Worm (Caenorhabditis elegans) whole organism, young adult: ENCODE data around the gene Y44A6D.1.

Source experiments
- B0019.2 ChIP-seq: fragments of 200-800 bp; sonication (Bioruptor generic); conservative IDR thresholded peaks from 2 replicates; pipeline ENCODE4 v1.3.6; 2022; ENCODE audit warnings: missing genetic modification reagents, missing genetic modification characterization, missing compliant biosample characterization
- B0261.1 ChIP-seq: sonication (generic microtip); optimal IDR thresholded peaks from 2 replicates; lab custom pipeline; 2016; ENCODE audit warnings: mild to moderate bottlenecking, missing genetic modification characterization, moderate library complexity, missing compliant biosample characterization
- B0336.3 ChIP-seq: fragments of 200-800 bp; sonication (Bioruptor generic); IDR thresholded peaks from 2 replicates; pipeline ENCODE4 v1.3.6; 2022; ENCODE audit warnings: missing genetic modification characterization, missing compliant biosample characterization
- C06A6.2 ChIP-seq: fragments of 200-800 bp; sonication (Bioruptor generic); conservative IDR thresholded peaks from 2 replicates; pipeline ENCODE4 v1.3.6; 2022; ENCODE audit warnings: missing genetic modification characterization, missing compliant biosample characterization
- D2030.7 ChIP-seq: fragments of 200-800 bp; sonication (Bioruptor generic); IDR thresholded peaks from 2 replicates; pipeline ENCODE4 v1.3.6; 2022; ENCODE audit warnings: missing genetic modification reagents, missing genetic modification characterization, missing compliant biosample characterization
- F22D6.2 ChIP-seq: sonication (generic microtip); optimal IDR thresholded peaks from 2 replicates; lab custom pipeline; 2016; ENCODE audit warnings: mild to moderate bottlenecking, missing genetic modification characterization, missing compliant biosample characterization
- F23B12.7 ChIP-seq: sonication (generic microtip); optimal IDR thresholded peaks from 2 replicates; lab custom pipeline; 2017; ENCODE audit warnings: missing genetic modification characterization, mild to moderate bottlenecking, missing compliant biosample characterization, antibody characterized with exemption, moderate library complexity; ENCODE audit not compliant: insufficient read depth
- F37B4.10 ChIP-seq: fragments of 200-800 bp; sonication (Bioruptor generic); IDR thresholded peaks from 2 replicates; pipeline ENCODE4 v1.3.6; 2022; ENCODE audit warnings: missing genetic modification characterization, missing compliant biosample characterization
- F49E8.2 ChIP-seq: sonication (generic microtip); optimal IDR thresholded peaks from 3 replicates; lab custom pipeline; 2017; ENCODE audit warnings: missing genetic modification characterization, mild to moderate bottlenecking, missing compliant biosample characterization, antibody characterized with exemption, moderate library complexity; ENCODE audit not compliant: insufficient read depth
- F55B11.4 ChIP-seq: sonication (generic microtip); optimal IDR thresholded peaks from 2 replicates; lab custom pipeline; 2016; ENCODE audit warnings: missing compliant biosample characterization, missing genetic modification characterization, borderline replicate concordance; ENCODE audit not compliant: insufficient read depth
- F57C9.4 ChIP-seq: sonication (generic microtip); optimal IDR thresholded peaks from 2 replicates; lab custom pipeline; 2017; ENCODE audit warnings: mild to moderate bottlenecking, missing genetic modification characterization, missing compliant biosample characterization
- T26A5.8 ChIP-seq: sonication (generic microtip); optimal IDR thresholded peaks from 2 replicates; lab custom pipeline; 2016; ENCODE audit warnings: missing genetic modification characterization, missing compliant biosample characterization
- Y56A3A.18 ChIP-seq: fragments of 200-800 bp; sonication (Bioruptor generic); IDR thresholded peaks from 2 replicates; pipeline ENCODE4 v1.3.6; 2022; ENCODE audit warnings: missing genetic modification reagents, missing genetic modification characterization, missing compliant biosample characterization
- Y79H2A.3 ChIP-seq: fragments of 200-800 bp; sonication (Bioruptor generic); conservative IDR thresholded peaks from 2 replicates; pipeline ENCODE4 v1.3.6; 2022; ENCODE audit warnings: missing genetic modification reagents, missing genetic modification characterization, missing compliant biosample characterization
- akir-1 ChIP-seq: fragments of 200-800 bp; sonication (Bioruptor generic); optimal IDR thresholded peaks from 2 replicates; lab custom pipeline; 2018; ENCODE audit warnings: mild to moderate bottlenecking, missing genetic modification characterization, moderate library complexity, missing compliant biosample characterization
- ama-1 ChIP-seq, 3 experiments: fragments of 150-350 bp in 1 of 3; sonication (generic microtip) in 2 of 3; optimal IDR thresholded peaks; 2 replicates each; lab custom pipeline; 2014 to 2018; ENCODE audit warnings: missing biosample characterization in 2 of 3, missing genetic modification characterization in 2 of 3, missing genetic modification reagents in 2 of 3
- aptf-3 ChIP-seq: fragments of 200-800 bp; sonication (Bioruptor generic); IDR thresholded peaks from 2 replicates; pipeline ENCODE4 v1.3.6; 2022; ENCODE audit warnings: missing genetic modification characterization, missing compliant biosample characterization
- bed-1 ChIP-seq: fragments of 200-800 bp; sonication (Bioruptor generic); IDR thresholded peaks from 2 replicates; pipeline ENCODE4 v1.3.6; 2022; ENCODE audit warnings: missing genetic modification reagents, missing genetic modification characterization, missing compliant biosample characterization
- bed-2 ChIP-seq: fragments of 200-800 bp; sonication (Bioruptor generic); IDR thresholded peaks from 2 replicates; pipeline ENCODE4 v1.3.6; 2022; ENCODE audit warnings: missing genetic modification reagents, missing genetic modification characterization, missing compliant biosample characterization
- cebp-1 ChIP-seq, 2 experiments: fragments of 200-800 bp in 1 of 2; sonication (Bioruptor generic) in 1 of 2; sonication (generic microtip) in 1 of 2; IDR thresholded peaks in 1 of 2; optimal IDR thresholded peaks in 1 of 2; 2 replicates each; pipeline versions ENCODE4 v1.3.6 to Lab custom; 2017 to 2022; ENCODE audit warnings: missing compliant biosample characterization in 2 of 2, missing genetic modification characterization in 2 of 2, mild to moderate bottlenecking in 1 of 2, missing genetic modification reagents in 1 of 2, moderate library complexity in 1 of 2
- ceh-40 ChIP-seq: fragments of 200-800 bp; sonication (Bioruptor generic); IDR thresholded peaks from 2 replicates; pipeline ENCODE4 v1.3.6; 2022; ENCODE audit warnings: missing genetic modification characterization, missing compliant biosample characterization
- ceh-79 ChIP-seq: sonication (generic microtip); optimal IDR thresholded peaks from 2 replicates; lab custom pipeline; 2017; ENCODE audit warnings: mild to moderate bottlenecking, missing genetic modification characterization, missing compliant biosample characterization
- die-1 ChIP-seq: sonication (generic microtip); optimal IDR thresholded peaks from 2 replicates; lab custom pipeline; 2016; ENCODE audit warnings: missing genotype, mild to moderate bottlenecking, missing genetic modification characterization, missing compliant biosample characterization
- dpl-1 ChIP-seq: fragments of 150-350 bp; optimal IDR thresholded peaks from 2 replicates; lab custom pipeline; 2014; ENCODE audit warnings: missing biosample characterization, missing genetic modification reagents, missing genetic modification characterization
- egl-44 ChIP-seq: fragments of 200-800 bp; sonication (Bioruptor generic); IDR thresholded peaks from 2 replicates; pipeline ENCODE4 v1.3.6; 2022; ENCODE audit warnings: missing genetic modification reagents, missing genetic modification characterization, missing compliant biosample characterization
- ets-4 ChIP-seq: fragments of 200-800 bp; sonication (Bioruptor generic); optimal IDR thresholded peaks from 2 replicates; lab custom pipeline; 2018; ENCODE audit warnings: mild to moderate bottlenecking, missing genetic modification characterization, missing compliant biosample characterization
- fkh-3 ChIP-seq: sonication (generic microtip); optimal IDR thresholded peaks from 2 replicates; lab custom pipeline; 2016; ENCODE audit warnings: mild to moderate bottlenecking, missing genetic modification characterization, missing compliant biosample characterization
- him-1 ChIP-seq: sonication (generic microtip); optimal IDR thresholded peaks from 2 replicates; lab custom pipeline; 2016; ENCODE audit warnings: missing genotype, missing genetic modification reagents, missing genetic modification characterization, missing compliant biosample characterization
- hmg-1.2 ChIP-seq: fragments of 200-800 bp; sonication (Bioruptor generic); IDR thresholded peaks from 2 replicates; pipeline ENCODE4 v1.3.6; 2022; ENCODE audit warnings: missing genetic modification reagents, missing genetic modification characterization, missing compliant biosample characterization
- hmg-20 ChIP-seq: fragments of 200-800 bp; sonication (Bioruptor generic); IDR thresholded peaks from 2 replicates; pipeline ENCODE4 v1.3.6; 2022; ENCODE audit warnings: missing genetic modification reagents, missing genetic modification characterization, missing compliant biosample characterization
- lin-26 ChIP-seq: fragments of 200-800 bp; sonication (Bioruptor generic); IDR thresholded peaks from 2 replicates; pipeline ENCODE4 v1.3.6; 2022; ENCODE audit warnings: missing genetic modification reagents, missing genetic modification characterization, missing compliant biosample characterization
- lin-54 ChIP-seq: fragments of 200-800 bp; sonication (Bioruptor generic); optimal IDR thresholded peaks from 2 replicates; lab custom pipeline; 2018; ENCODE audit warnings: mild to moderate bottlenecking, missing genetic modification characterization, missing compliant biosample characterization
- madf-10 ChIP-seq: sonication (generic microtip); optimal IDR thresholded peaks from 2 replicates; lab custom pipeline; 2016; ENCODE audit warnings: mild to moderate bottlenecking, missing genetic modification characterization, missing compliant biosample characterization
- madf-6 ChIP-seq: fragments of 200-800 bp; sonication (Bioruptor generic); IDR thresholded peaks from 2 replicates; pipeline ENCODE4 v1.3.6; 2022; ENCODE audit warnings: missing genetic modification reagents, missing genetic modification characterization, missing compliant biosample characterization
- madf-8 ChIP-seq: fragments of 200-800 bp; sonication (Bioruptor generic); conservative IDR thresholded peaks from 2 replicates; pipeline ENCODE4 v1.3.6; 2022; ENCODE audit warnings: missing genetic modification reagents, missing genetic modification characterization, missing compliant biosample characterization
- mxl-1 ChIP-seq: sonication (generic microtip); optimal IDR thresholded peaks from 2 replicates; lab custom pipeline; 2016; ENCODE audit warnings: missing genetic modification characterization, missing compliant biosample characterization
- repo-1 ChIP-seq: sonication (generic microtip); optimal IDR thresholded peaks from 2 replicates; lab custom pipeline; 2017; ENCODE audit warnings: mild to moderate bottlenecking, missing genetic modification characterization, missing compliant biosample characterization
- rpc-1 ChIP-seq, 2 experiments: fragments of 150-350 bp in 1 of 2; sonication (generic microtip) in 1 of 2; optimal IDR thresholded peaks; 2 replicates each; lab custom pipeline; 2014 to 2018; ENCODE audit warnings: missing biosample characterization in 1 of 2, missing genetic modification characterization in 1 of 2, missing genetic modification reagents in 1 of 2, missing genotype in 1 of 2
- snpc-4 ChIP-seq, 5 experiments: fragments of 150-350 bp in 1 of 5; sonication (generic microtip) in 4 of 5; optimal IDR thresholded peaks; 2 replicates each; lab custom pipeline; 2014 to 2018; ENCODE audit warnings: missing genetic modification characterization in 5 of 5, missing biosample characterization in 3 of 5, antibody characterized with exemption in 2 of 5, mild to moderate bottlenecking in 2 of 5, missing compliant biosample characterization in 2 of 5, missing genotype in 2 of 5, moderate library complexity in 2 of 5, missing genetic modification reagents in 1 of 5
- zfh-2 ChIP-seq: fragments of 200-800 bp; sonication (Bioruptor generic); conservative IDR thresholded peaks from 2 replicates; pipeline ENCODE4 v1.3.6; 2022; ENCODE audit warnings: missing genetic modification reagents, missing genetic modification characterization, missing compliant biosample characterization
- zim-3 ChIP-seq: sonication (generic microtip); optimal IDR thresholded peaks from 2 replicates; lab custom pipeline; 2017; ENCODE audit warnings: mild to moderate bottlenecking, missing genetic modification characterization, moderate library complexity, missing compliant biosample characterization
- ztf-18 ChIP-seq: sonication (generic microtip); optimal IDR thresholded peaks from 2 replicates; lab custom pipeline; 2016; ENCODE audit warnings: missing genotype, mild to moderate bottlenecking, missing genetic modification characterization, missing compliant biosample characterization
- ztf-22 ChIP-seq: fragments of 200-800 bp; sonication (Bioruptor generic); optimal IDR thresholded peaks from 2 replicates; lab custom pipeline; 2018; ENCODE audit warnings: mild to moderate bottlenecking, missing genetic modification characterization, moderate library complexity, missing compliant biosample characterization

Gene Y44A6D.1

ce11 chrV:20778257-20778697 is 11.6 kb downstream of the Y44A6D.1 start (continued):
- TF ChIP-seq Y56A3A.18 (GFP tag; lab: Robert Waterston, UW): peak; percentile 64; the same call in 1 of the 2 replicates
- TF ChIP-seq T26A5.8 (tag; lab: Kevin White, UChicago): no peak
- TF ChIP-seq him-1 (tag; lab: Kevin White, UChicago): no peak
- no peak for TF ChIP-seq bed-1 (GFP tag; lab: Robert Waterston, UW)
- no peak for TF ChIP-seq Y79H2A.3 (GFP tag; lab: Robert Waterston, UW)
- TF ChIP-seq D2030.7: no peak
- TF ChIP-seq madf-6 (GFP tag; lab: Robert Waterston, UW): 0 out of 2 replicates have a peak, but pooled peaks have one; percentile 16
- peak; percentile 19 for TF ChIP-seq fkh-3 (tag; lab: Kevin White, UChicago)
- no peak for TF ChIP-seq rpc-1 (optimal IDR thresholded peaks at IDR 0.05; lab: Kevin White, UChicago)
- TF ChIP-seq rpc-1 (tag; optimal IDR thresholded peaks at IDR 0.05; lab: Kevin White, UChicago): no peak
- TF ChIP-seq madf-8: no peak
- peak; percentile 59 for TF ChIP-seq ets-4
- peak; percentile 53 for TF ChIP-seq F22D6.2 (tag; lab: Kevin White, UChicago)
- TF ChIP-seq B0336.3 (GFP tag; lab: Robert Waterston, UW): peak; percentile 84
- TF ChIP-seq C06A6.2: peak; percentile 88
- no peak for TF ChIP-seq ceh-79
- no peak for TF ChIP-seq F37B4.10
- peak; percentile 76 for TF ChIP-seq hmg-20 (GFP tag; lab: Robert Waterston, UW)
- peak; percentile 49 for TF ChIP-seq akir-1
- no peak for TF ChIP-seq F57C9.4 (tag; lab: Kevin White, UChicago)
- TF ChIP-seq ceh-40 (GFP tag; lab: Robert Waterston, UW): no peak
- peak; percentile 100 for TF ChIP-seq madf-10 (tag; lab: Kevin White, UChicago)
- TF ChIP-seq dpl-1 (GFP tag; lab: Kevin White, UChicago): no peak
- TF ChIP-seq B0019.2 (GFP tag; lab: Robert Waterston, UW): no peak
- peak; percentile 53 for TF ChIP-seq ztf-18
- peak; percentile 37 for TF ChIP-seq die-1 (tag; lab: Kevin White, UChicago)
- TF ChIP-seq zim-3 (tag; lab: Kevin White, UChicago): no peak
- peak; percentile 75; the same call in 1 of the 2 replicates for TF ChIP-seq lin-26 (GFP tag; lab: Robert Waterston, UW)
- TF ChIP-seq zfh-2: no peak; the same call in 1 of the 2 replicates
- no peak for TF ChIP-seq ama-1 (optimal IDR thresholded peaks at IDR 0.05; lab: Kevin White, UChicago)
- no peak for TF ChIP-seq ama-1 (GFP tag; optimal IDR thresholded peaks at IDR 0.05; lab: Kevin White, UChicago)
- TF ChIP-seq F55B11.4 (tag; lab: Kevin White, UChicago): no peak
- TF ChIP-seq mxl-1 (tag; lab: Kevin White, UChicago): no peak
- TF ChIP-seq repo-1: peak; percentile 60
- peak; percentile 71 for TF ChIP-seq lin-54 (GFP tag; lab: Kevin White, UChicago)
- no peak for TF ChIP-seq B0261.1 (tag; lab: Kevin White, UChicago)
- no peak for TF ChIP-seq snpc-4 (GFP tag; optimal IDR thresholded peaks at IDR 0.05; lab: Kevin White, UChicago)
- TF ChIP-seq snpc-4 (tag; optimal IDR thresholded peaks at IDR 0.05; lab: Kevin White, UChicago): peak in 3 of 4 experiments; percentile 14 to 80 (median 79)
- no peak for TF ChIP-seq F49E8.2 (tag; lab: Kevin White, UChicago)
- TF ChIP-seq bed-2: no peak
- no peak for TF ChIP-seq aptf-3
- TF ChIP-seq hmg-1.2 (GFP tag; lab: Robert Waterston, UW): peak; percentile 94
- TF ChIP-seq cebp-1 (GFP tag; IDR thresholded peaks at IDR 0.05; lab: Robert Waterston, UW): 0 out of 2 replicates have a peak, but pooled peaks have one; percentile 26
- peak; percentile 92 for TF ChIP-seq cebp-1 (tag; optimal IDR thresholded peaks at IDR 0.05; lab: Kevin White, UChicago)
- peak; percentile 51 for TF ChIP-seq ztf-22 (GFP tag; lab: Kevin White, UChicago)
- no peak for TF ChIP-seq F23B12.7
- peak; percentile 78; the same call in 1 of the 2 replicates for TF ChIP-seq egl-44 (GFP tag; lab: Robert Waterston, UW)
